Worm (Caenorhabditis elegans) whole organism, L4/young adult: ENCODE results near the gene T03D8.6.

ENCODE experiments used
- W03F9.2 ChIP-seq: fragments of 150-350 bp; optimal IDR thresholded peaks from 2 replicates; lab custom pipeline; 2014; ENCODE audit warnings: missing biosample characterization, missing genetic modification characterization
- dao-5 ChIP-seq: sonication (generic microtip); optimal IDR thresholded peaks from 2 replicates; lab custom pipeline; 2016; ENCODE audit warnings: missing genotype, missing genetic modification characterization, moderate library complexity, missing compliant biosample characterization
- him-1 ChIP-seq: sonication (generic microtip); optimal IDR thresholded peaks from 2 replicates; lab custom pipeline; 2016; ENCODE audit warnings: missing genotype, missing genetic modification reagents, missing genetic modification characterization, missing compliant biosample characterization

DNA sequence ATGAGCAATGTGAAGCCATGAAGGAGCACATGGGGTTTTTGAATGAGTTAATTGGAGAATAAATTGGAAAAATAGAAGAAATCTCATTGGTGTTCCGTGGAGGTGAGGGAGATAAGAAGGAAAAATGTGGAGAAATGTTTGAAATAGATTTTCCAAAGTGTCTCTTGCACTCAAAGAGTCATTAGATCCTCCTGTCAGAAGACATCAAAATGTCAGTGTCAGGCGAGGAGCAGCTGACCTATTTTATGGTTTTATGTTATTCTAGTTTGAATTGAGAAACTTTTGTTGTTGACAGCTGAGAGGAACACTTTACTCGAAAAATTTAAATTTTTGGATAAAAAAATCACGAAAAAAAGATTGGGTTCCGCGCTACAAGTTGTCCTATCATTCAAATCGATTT lies 30.4 kb upstream of the T03D8.6 start, which contains the start of gene clec-264:
- TF ChIP-seq dao-5 (no peak), him-1 (no peak), W03F9.2 (tag; lab: Kevin White, UChicago) (no peak)
